Worm (Caenorhabditis elegans) whole organism, L4 larva: ENCODE measurements around the gene C37H5.5.

Experiments
- F10B5.3 ChIP-seq: sonication (generic microtip); optimal IDR thresholded peaks from 2 replicates; lab custom pipeline; 2016; ENCODE audit warnings: mild to moderate bottlenecking, missing genetic modification characterization, missing compliant biosample characterization
- F37D6.2 ChIP-seq: sonication (generic microtip); optimal IDR thresholded peaks from 2 replicates; lab custom pipeline; 2016; ENCODE audit warnings: mild to moderate bottlenecking, missing genetic modification characterization, missing compliant biosample characterization
- F44E2.7 ChIP-seq: fragments of 200-800 bp; sonication (Bioruptor generic); IDR thresholded peaks from 2 replicates; pipeline ENCODE4 v2.1.2; 2022; ENCODE audit warnings: missing genetic modification characterization, missing compliant biosample characterization
- R02D3.7 ChIP-seq: fragments of 150-350 bp; sonication (generic microtip); optimal IDR thresholded peaks from 3 replicates; lab custom pipeline; 2014; ENCODE audit warnings: missing biosample characterization, missing genetic modification characterization
- T20F7.1 ChIP-seq: fragments of 200-800 bp; sonication (Bioruptor generic); optimal IDR thresholded peaks from 2 replicates; lab custom pipeline; 2018; ENCODE audit warnings: mild to moderate bottlenecking, missing genetic modification characterization, missing compliant biosample characterization
- aha-1 ChIP-seq: fragments of 150-350 bp; peaks from one replicate; lab custom pipeline; 2014; ENCODE audit warnings: missing biosample characterization, missing genetic modification characterization
- arid-1 ChIP-seq: fragments of 200-800 bp; sonication (Bioruptor generic); conservative IDR thresholded peaks from 2 replicates; pipeline ENCODE4 v1.3.6; 2022; ENCODE audit warnings: missing genetic modification reagents, missing genetic modification characterization, missing compliant biosample characterization
- ceh-20 ChIP-seq: fragments of 200-800 bp; sonication (Bioruptor generic); IDR thresholded peaks from 2 replicates; pipeline ENCODE4 v1.3.6; 2022; ENCODE audit warnings: missing genetic modification reagents, missing genetic modification characterization, missing compliant biosample characterization
- ceh-28 ChIP-seq: fragments of 150-350 bp; optimal IDR thresholded peaks from 2 replicates; lab custom pipeline; 2014; ENCODE audit warnings: missing biosample characterization, missing genetic modification reagents, missing genetic modification characterization
- ceh-62 ChIP-seq: sonication (generic microtip); optimal IDR thresholded peaks from 2 replicates; lab custom pipeline; 2017; ENCODE audit warnings: missing biosample characterization, missing genetic modification characterization
- cey-2 ChIP-seq: sonication (generic microtip); optimal IDR thresholded peaks from 3 replicates; lab custom pipeline; 2017; ENCODE audit warnings: missing genetic modification characterization, mild to moderate bottlenecking, missing compliant biosample characterization, antibody characterized with exemption, borderline replicate concordance; ENCODE audit not compliant: insufficient read depth
- daf-12 ChIP-seq: fragments of 150-350 bp; optimal IDR thresholded peaks from 2 replicates; lab custom pipeline; 2014; ENCODE audit warnings: missing biosample characterization, missing genetic modification reagents, missing genetic modification characterization
- daf-19 ChIP-seq: fragments of 200-800 bp; sonication (Bioruptor generic); conservative IDR thresholded peaks from 2 replicates; pipeline ENCODE4 v1.3.6; 2022; ENCODE audit warnings: missing genetic modification characterization, missing compliant biosample characterization
- daf-8 ChIP-seq: fragments of 200-800 bp; sonication (Bioruptor generic); IDR thresholded peaks from 2 replicates; pipeline ENCODE4 v1.3.6; 2022; ENCODE audit warnings: missing genetic modification characterization, missing compliant biosample characterization
- dmd-6 ChIP-seq: fragments of 200-800 bp; sonication (Bioruptor generic); IDR thresholded peaks from 2 replicates; pipeline ENCODE4 v1.3.6; 2022; ENCODE audit warnings: missing genetic modification reagents, missing genetic modification characterization, missing compliant biosample characterization
- dmd-8 ChIP-seq: fragments of 200-800 bp; sonication (Bioruptor generic); IDR thresholded peaks from 2 replicates; pipeline ENCODE4 v1.3.6; 2022; ENCODE audit warnings: missing genetic modification characterization, missing compliant biosample characterization
- dmd-9 ChIP-seq: fragments of 200-800 bp; sonication (Bioruptor generic); IDR thresholded peaks from 2 replicates; pipeline ENCODE4 v1.3.6; 2022; ENCODE audit warnings: missing genetic modification reagents, missing genetic modification characterization, missing compliant biosample characterization
- dpl-1 ChIP-seq: fragments of 150-350 bp; optimal IDR thresholded peaks from 2 replicates; lab custom pipeline; 2014; ENCODE audit warnings: missing biosample characterization, missing genetic modification reagents, missing genetic modification characterization
- duxl-1 ChIP-seq: sonication (generic microtip); optimal IDR thresholded peaks from 2 replicates; lab custom pipeline; 2016; ENCODE audit warnings: mild to moderate bottlenecking, missing genetic modification characterization, moderate library complexity, missing compliant biosample characterization; ENCODE audit not compliant: poor library complexity
- fkh-10 ChIP-seq: fragments of 150-350 bp; optimal IDR thresholded peaks from 2 replicates; lab custom pipeline; 2014; ENCODE audit warnings: missing biosample characterization, missing genetic modification reagents, missing genetic modification characterization
- hif-1 ChIP-seq, 2 experiments: sonication (generic microtip); optimal IDR thresholded peaks; 2 replicates each; lab custom pipeline; 2016 to 2017; ENCODE audit warnings: missing compliant biosample characterization in 2 of 2, missing genetic modification characterization in 2 of 2, missing genetic modification reagents in 2 of 2, missing genotype in 2 of 2, mild to moderate bottlenecking in 1 of 2
- hlh-30 ChIP-seq: sonication (generic microtip); optimal IDR thresholded peaks from 2 replicates; lab custom pipeline; 2017; ENCODE audit warnings: antibody characterized with exemption, mild to moderate bottlenecking, missing genetic modification characterization, missing compliant biosample characterization; ENCODE audit not compliant: insufficient read depth
- hmg-1.1 ChIP-seq: fragments of 200-800 bp; sonication (Bioruptor generic); IDR thresholded peaks from 2 replicates; pipeline ENCODE4 v1.3.6; 2022; ENCODE audit warnings: missing genetic modification reagents, missing genetic modification characterization, missing compliant biosample characterization
- jun-1 ChIP-seq: fragments of 150-350 bp; optimal IDR thresholded peaks from 2 replicates; lab custom pipeline; 2014; ENCODE audit warnings: missing biosample characterization, missing genetic modification reagents, missing genetic modification characterization
- lin-1 ChIP-seq: fragments of 200-800 bp; sonication (Bioruptor generic); IDR thresholded peaks from 2 replicates; pipeline ENCODE4 v1.3.6; 2022; ENCODE audit warnings: missing genetic modification reagents, missing genetic modification characterization, missing compliant biosample characterization
- lin-15B ChIP-seq: fragments of 150-350 bp; sonication (generic microtip); optimal IDR thresholded peaks from 3 replicates; lab custom pipeline; 2014; ENCODE audit warnings: missing biosample characterization, missing genetic modification characterization
- mdt-29 ChIP-seq: fragments of 200-800 bp; sonication (Bioruptor generic); IDR thresholded peaks from 2 replicates; pipeline ENCODE4 v1.3.6; 2022; ENCODE audit warnings: missing genetic modification reagents, missing genetic modification characterization, missing compliant biosample characterization
- mes-2 ChIP-seq: sonication (generic microtip); optimal IDR thresholded peaks from 2 replicates; lab custom pipeline; 2016; ENCODE audit warnings: missing genotype, mild to moderate bottlenecking, missing genetic modification characterization, missing compliant biosample characterization; ENCODE audit not compliant: poor library complexity, severe bottlenecking
- mxl-3 ChIP-seq: fragments of 200-800 bp; sonication (Bioruptor generic); optimal IDR thresholded peaks from 2 replicates; lab custom pipeline; 2018; ENCODE audit warnings: mild to moderate bottlenecking, missing genetic modification characterization, missing compliant biosample characterization
- nhr-237 ChIP-seq: sonication (generic microtip); optimal IDR thresholded peaks from 2 replicates; lab custom pipeline; 2017; ENCODE audit warnings: missing biosample characterization, missing genetic modification characterization
- nhr-41 ChIP-seq: fragments of 200-800 bp; sonication (Bioruptor generic); IDR thresholded peaks from 2 replicates; pipeline ENCODE4 v1.3.6; 2022; ENCODE audit warnings: missing genetic modification reagents, missing genetic modification characterization, missing compliant biosample characterization
- nhr-48 ChIP-seq: sonication (generic microtip); optimal IDR thresholded peaks from 2 replicates; lab custom pipeline; 2016; ENCODE audit warnings: mild to moderate bottlenecking, missing genetic modification characterization, missing compliant biosample characterization
- nhr-76 ChIP-seq: fragments of 150-350 bp; optimal IDR thresholded peaks from 2 replicates; lab custom pipeline; 2014; ENCODE audit warnings: missing biosample characterization, missing genetic modification characterization
- pha-4 ChIP-seq, 2 experiments: fragments of 150-350 bp in 1 of 2; fragments of 200-800 bp in 1 of 2; sonication (Bioruptor generic) in 1 of 2; IDR thresholded peaks in 1 of 2; optimal IDR thresholded peaks in 1 of 2; 2 replicates each; pipeline versions ENCODE4 v1.3.6 to Lab custom; 2014 to 2022; ENCODE audit warnings: missing genetic modification characterization in 2 of 2, missing genetic modification reagents in 2 of 2, missing biosample characterization in 1 of 2, missing compliant biosample characterization in 1 of 2
- php-3 ChIP-seq: fragments of 200-800 bp; sonication (Bioruptor generic); IDR thresholded peaks from 2 replicates; pipeline ENCODE4 v1.3.6; 2022; ENCODE audit warnings: missing genetic modification reagents, missing genetic modification characterization, missing compliant biosample characterization
- rbr-2 ChIP-seq: sonication (generic microtip); optimal IDR thresholded peaks from 2 replicates; lab custom pipeline; 2016; ENCODE audit warnings: missing genotype, missing genetic modification characterization, missing compliant biosample characterization
- tra-1 ChIP-seq: fragments of 200-800 bp; sonication (Bioruptor generic); IDR thresholded peaks from 2 replicates; pipeline ENCODE4 v1.3.6; 2022; ENCODE audit warnings: missing genetic modification reagents, missing genetic modification characterization, missing compliant biosample characterization
- zfp-2 ChIP-seq: sonication (generic microtip); optimal IDR thresholded peaks from 2 replicates; lab custom pipeline; 2016; ENCODE audit warnings: mild to moderate bottlenecking, missing genetic modification characterization, missing compliant biosample characterization
- zfp-3 ChIP-seq: fragments of 200-800 bp; sonication (Bioruptor generic); conservative IDR thresholded peaks from 2 replicates; pipeline ENCODE4 v1.3.6; 2022; ENCODE audit warnings: missing genetic modification reagents, missing genetic modification characterization, missing compliant biosample characterization
- ztf-7 ChIP-seq: fragments of 150-350 bp; optimal IDR thresholded peaks from 2 replicates; lab custom pipeline; 2014; ENCODE audit warnings: missing biosample characterization, missing genetic modification characterization

The C37H5.5 gene

DNA sequence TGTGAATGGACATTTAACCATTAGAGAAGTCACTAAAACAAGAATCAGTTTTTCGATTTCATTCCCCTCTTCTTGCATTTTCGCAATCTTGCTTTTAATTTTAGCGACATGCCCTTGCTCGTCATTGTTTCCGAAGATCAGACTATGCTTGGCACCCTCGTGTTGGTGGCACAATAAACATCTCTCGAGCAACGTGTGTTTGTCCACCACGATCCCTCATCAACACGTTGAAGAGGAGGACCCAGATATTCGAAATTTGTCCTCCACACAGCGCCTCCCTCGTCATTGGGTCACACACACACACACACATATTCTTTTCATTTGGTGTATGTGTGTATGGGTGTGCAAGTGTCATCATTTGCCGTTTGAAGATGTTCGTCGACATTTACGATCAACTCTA, 38.2 kb downstream of the C37H5.5 start, which contains the start of gene srd-32:
Gene srd-32, plus strand, starts transcription at position 301 of the 400 bp plus-strand sequence.
- no peak for TF ChIP-seq dpl-1
- no peak for TF ChIP-seq arid-1
- TF ChIP-seq mxl-3 (GFP tag; lab: Kevin White, UChicago): peak; percentile 39
- no peak for TF ChIP-seq nhr-48
- TF ChIP-seq hmg-1.1 (GFP tag; lab: Robert Waterston, UW): no peak
- no peak for TF ChIP-seq R02D3.7 (tag; lab: Kevin White, UChicago)
- TF ChIP-seq daf-8: no peak

DNA sequence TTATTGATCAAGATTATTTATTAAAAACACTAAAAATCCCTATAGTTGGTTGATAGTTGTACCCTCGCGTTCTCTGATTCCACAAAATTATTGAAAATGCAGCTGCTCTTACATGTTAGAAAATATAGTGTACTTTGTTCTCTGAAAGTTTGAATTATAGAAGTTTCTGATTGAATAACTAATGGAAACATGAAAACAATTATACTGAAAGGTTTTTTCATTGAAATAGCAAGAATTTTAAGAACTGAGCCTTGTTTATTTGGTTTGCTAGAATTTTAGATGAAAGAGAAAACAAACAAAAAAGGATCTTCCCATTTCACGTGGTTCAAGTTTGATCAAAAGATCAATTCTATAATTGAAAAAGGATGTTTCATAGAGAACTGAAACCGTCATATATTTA, 40.4 kb downstream of the C37H5.5 start:
- TF ChIP-seq lin-15B (no peak), mes-2 (tag; lab: Kevin White, UChicago) (no peak), F10B5.3 (no peak), daf-12 (tag; lab: Kevin White, UChicago) (no peak), zfp-2 (tag; lab: Kevin White, UChicago) (no peak), ceh-20 (GFP tag; lab: Robert Waterston, UW) (no peak)
- TF ChIP-seq, all 104 proteins: peak for 0

- TF ChIP-seq ztf-7 (tag; lab: Kevin White, UChicago) (no peak), jun-1 (tag; lab: Kevin White, UChicago) (no peak), hlh-30 (tag; lab: Kevin White, UChicago) (no peak), dmd-9 (GFP tag; lab: Robert Waterston, UW) (no peak), tra-1 (no peak), F44E2.7 (no peak), lin-1 (GFP tag; lab: Robert Waterston, UW) (no peak), mdt-29 (GFP tag; lab: Robert Waterston, UW) (no peak), ceh-62 (no peak), hif-1 (tag; optimal IDR thresholded peaks at IDR 0.05; lab: Kevin White, UChicago) (no peak), ceh-28 (no peak), nhr-237 (no peak), nhr-76 (no peak), aha-1 (tag; lab: Kevin White, UChicago) (no peak), rbr-2 (no peak), fkh-10 (GFP tag; lab: Kevin White, UChicago) (no peak), cey-2 (tag; lab: Kevin White, UChicago) (no peak), duxl-1 (no peak)
These were observed 41.5 kb downstream of the C37H5.5 start for ce11 chrV:4868698-4869097.

DNA sequence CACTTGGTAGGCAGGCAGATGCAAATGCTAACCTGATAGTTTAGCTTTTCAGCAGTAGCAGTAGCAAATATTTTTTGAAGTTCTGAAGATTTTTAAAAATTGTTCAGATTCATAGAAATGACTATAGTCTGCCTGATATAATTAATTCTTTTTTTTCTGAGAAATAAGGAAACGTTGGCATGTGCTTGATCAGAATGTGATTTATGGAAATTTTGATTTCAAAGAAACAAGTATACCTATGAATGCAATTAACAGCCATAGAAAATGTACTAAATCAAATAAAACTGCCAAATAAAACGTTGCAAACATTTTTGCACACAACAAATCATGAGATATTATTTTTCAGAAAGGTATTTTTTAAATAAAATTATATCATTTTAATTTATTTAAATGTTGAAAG, 43.5 kb downstream of the C37H5.5 start:
- TF ChIP-seq zfp-3 (GFP tag; lab: Robert Waterston, UW): no peak
- no peak for TF ChIP-seq hif-1 (tag; optimal IDR thresholded peaks at IDR 0.05; lab: Kevin White, UChicago)
- TF ChIP-seq F37D6.2 (tag; lab: Kevin White, UChicago): no peak

ce11 chrV:4871992-4872391, 44.8 kb downstream of the C37H5.5 start, which contains the start of gene srd-33:
srd-33 (plus strand) TSS chrV:4872292.
- TF ChIP-seq cey-2 (tag; lab: Kevin White, UChicago) (no peak), dmd-8 (no peak), hmg-1.1 (GFP tag; lab: Robert Waterston, UW) (no peak), dmd-6 (GFP tag; lab: Robert Waterston, UW) (no peak), daf-19 (GFP tag; lab: Robert Waterston, UW) (no peak), php-3 (GFP tag; lab: Robert Waterston, UW) (no peak), nhr-41 (no peak), T20F7.1 (GFP tag; lab: Kevin White, UChicago) (no peak), pha-4 (GFP tag; IDR thresholded peaks at IDR 0.05; lab: Robert Waterston, UW) (no peak), pha-4 (tag; optimal IDR thresholded peaks at IDR 0.05; lab: Kevin White, UChicago) (no peak), dpl-1 (no peak)
